Worm (Caenorhabditis elegans): ENCODE data around the gene T12A2.21.

The T12A2.21 gene

ce11 chrIII:6194480-6194879 is 42.1 kb downstream of the T12A2.21 start, which contains the start of gene ugt-66:
ugt-66 (minus strand) TSS chrIII:6194580.
- TF ChIP-seq lin-11 (tag; optimal IDR thresholded peaks at IDR 0.05) (no peak), nhr-25 (tag; optimal IDR thresholded peaks at IDR 0.05) (no peak), R02D3.7 (tag; optimal IDR thresholded peaks at IDR 0.05) (no peak), blmp-1 (tag; optimal IDR thresholded peaks at IDR 0.05; ENCODE audit: insufficient read depth) (no peak), crh-2 (tag; optimal IDR thresholded peaks at IDR 0.05) (no peak), F13H6.1 (tag; optimal IDR thresholded peaks at IDR 0.05) (no peak), ama-1 (optimal IDR thresholded peaks at IDR 0.05) (no peak), lsy-2 (tag; optimal IDR thresholded peaks at IDR 0.05) (no peak), sma-3 (GFP tag; optimal IDR thresholded peaks at IDR 0.05) (no peak), aly-2 (tag; optimal IDR thresholded peaks at IDR 0.05) (no peak), sma-9 (GFP tag; optimal IDR thresholded peaks at IDR 0.05) (no peak), sma-9 (tag; optimal IDR thresholded peaks at IDR 0.05) (no peak), ztf-11 (tag; optimal IDR thresholded peaks at IDR 0.05) (no peak), unc-55 (GFP tag; optimal IDR thresholded peaks at IDR 0.05) (no peak), elt-3 (tag; optimal IDR thresholded peaks at IDR 0.05) (no peak), dmd-4 (tag; optimal IDR thresholded peaks at IDR 0.05) (no peak), unc-62 (GFP tag; optimal IDR thresholded peaks at IDR 0.05) (no peak), mbf-1 (tag; optimal IDR thresholded peaks at IDR 0.05) (no peak), zag-1 (tag; optimal IDR thresholded peaks at IDR 0.05) (no peak)

DNA sequence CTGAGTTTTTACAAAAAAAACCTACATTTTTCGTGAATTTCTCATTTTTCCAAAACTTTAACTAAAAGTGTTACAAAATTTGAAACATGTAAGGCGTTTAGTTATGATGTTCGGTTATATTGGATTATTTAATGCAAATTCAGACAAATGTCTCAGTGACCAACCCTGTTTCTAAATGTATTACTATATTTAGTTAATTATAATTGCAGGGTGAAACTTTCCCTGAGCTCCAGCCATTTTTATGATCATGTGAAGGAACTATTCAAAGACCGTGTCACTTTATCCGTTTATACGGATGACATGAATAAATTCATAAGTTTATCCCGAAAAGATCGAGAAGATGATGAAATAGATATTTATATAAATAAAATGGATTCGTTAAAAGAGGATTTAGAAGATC is 45.7 kb downstream of the T12A2.21 start, which contains the start of gene C23G10.5:
Gene C23G10.5 (plus strand): TSS at position 301 of the 400 bp plus-strand sequence.
- TF ChIP-seq sma-9 (GFP tag; optimal IDR thresholded peaks at IDR 0.05) (no peak), sma-9 (tag; optimal IDR thresholded peaks at IDR 0.05) (no peak), dmd-4 (tag; optimal IDR thresholded peaks at IDR 0.05) (no peak), C34F6.9 (tag; optimal IDR thresholded peaks at IDR 0.05) (no peak), alr-1 (tag; optimal IDR thresholded peaks at IDR 0.05) (no peak), ztf-4 (tag; optimal IDR thresholded peaks at IDR 0.05) (no peak), nhr-6 (tag; optimal IDR thresholded peaks at IDR 0.05) (no peak), nhr-237 (tag; optimal IDR thresholded peaks at IDR 0.05) (no peak)
